Fruit fly (Drosophila melanogaster): ENCODE measurements around the gene CG13133.
A peak's percentile ranks its signal among the peaks of the same experiment; 100 is the strongest.

Gene CG13133

dm6 chr2L:10056705-10057104, 35.5 kb downstream of the CG13133 start, which contains the start of gene Pen (continued):
- TF ChIP-seq CG13296 (GFP tag; optimal IDR thresholded peaks at IDR 0.05) (no peak), CG14710 (tag; optimal IDR thresholded peaks at IDR 0.05) (peak; percentile 37), sr (GFP tag; IDR thresholded peaks at IDR 0.05) (no peak), HLH4C (GFP tag; IDR thresholded peaks at IDR 0.05; ENCODE audit: partially characterized antibody) (peak; percentile 53), CG12659 (GFP tag; optimal IDR thresholded peaks at IDR 0.05) (peak; percentile 9), CG33213 (GFP tag; optimal IDR thresholded peaks at IDR 0.05) (no peak), CG10321 (GFP tag; IDR thresholded peaks at IDR 0.05) (no peak), CG1233 (GFP tag; optimal IDR thresholded peaks at IDR 0.05) (no peak), D19A (tag; optimal IDR thresholded peaks at IDR 0.05) (no peak), CG3847 (GFP tag; IDR thresholded peaks at IDR 0.05) (no peak), HLHmδ (GFP tag; optimal IDR thresholded peaks at IDR 0.05) (no peak), CG17912 (GFP tag; optimal IDR thresholded peaks at IDR 0.05) (no peak), vnd (GFP tag; IDR thresholded peaks at IDR 0.05; ENCODE audit: partially characterized antibody) (peak; percentile 47; the same call in 2 of the 3 replicates), CoRest (tag; optimal IDR thresholded peaks at IDR 0.05) (peak; percentile 2), nerfin-2 (GFP tag; IDR thresholded peaks at IDR 0.05; ENCODE audit: partially characterized antibody) (peak; percentile 46; the same call in 1 of the 2 replicates), CG3726 (GFP tag; IDR thresholded peaks at IDR 0.05) (no peak), sens (GFP tag) (no peak), Dp (GFP tag; optimal IDR thresholded peaks at IDR 0.05) (peak; percentile 79), Fer1 (GFP tag; optimal IDR thresholded peaks at IDR 0.05) (no peak), CG16779 (GFP tag; IDR thresholded peaks at IDR 0.05) (no peak), cwo (GFP tag; optimal IDR thresholded peaks at IDR 0.05) (no peak), BEAF-32 (GFP tag; optimal IDR thresholded peaks at IDR 0.05) (peak; percentile 85), CG14860 (GFP tag; IDR thresholded peaks at IDR 0.05; ENCODE audit: partially characterized antibody) (peak; percentile 31; the same call in 2 of the 3 replicates), CG10267 (tag; optimal IDR thresholded peaks at IDR 0.05) (peak; percentile 24), ken (GFP tag; IDR thresholded peaks at IDR 0.05) (no peak), CG2116 (GFP tag; optimal IDR thresholded peaks at IDR 0.05) (peak; percentile 52), Bgb (GFP tag; IDR thresholded peaks at IDR 0.05; ENCODE audit: partially characterized antibody) (peak; percentile 83), Sry-δ (GFP tag; optimal IDR thresholded peaks at IDR 0.05) (peak; percentile 81), CG43689 (GFP tag; IDR thresholded peaks at IDR 0.05) (no peak), tio (GFP tag; optimal IDR thresholded peaks at IDR 0.05) (no peak), chinmo (GFP tag; IDR thresholded peaks at IDR 0.05; ENCODE audit: partially characterized antibody) (0 out of 4 replicates have a peak, but pooled peaks have one; percentile 13), pzg (GFP tag; optimal IDR thresholded peaks at IDR 0.05) (peak; percentile 74), Taf1 (GFP tag; IDR thresholded peaks at IDR 0.05) (no peak), CG42726 (GFP tag; IDR thresholded peaks at IDR 0.05; ENCODE audit: partially characterized antibody) (0 out of 2 replicates have a peak, but pooled peaks have one; percentile 57), Hey (tag; optimal IDR thresholded peaks at IDR 0.05) (no peak), Opbp (GFP tag; IDR thresholded peaks at IDR 0.05; ENCODE audit: partially characterized antibody) (peak; percentile 74), CG7556 (GFP tag; optimal IDR thresholded peaks at IDR 0.05) (no peak), CG1602 (GFP tag; optimal IDR thresholded peaks at IDR 0.05) (no peak), CG17802 (tag; optimal IDR thresholded peaks at IDR 0.05) (no peak), Aef1 (GFP tag; IDR thresholded peaks at IDR 0.05) (no peak), CG2678 (tag; optimal IDR thresholded peaks at IDR 0.05) (no peak), az2 (GFP tag; optimal IDR thresholded peaks at IDR 0.05) (no peak), CG9609 (GFP tag; optimal IDR thresholded peaks at IDR 0.05) (no peak), CG1792 (GFP tag; optimal IDR thresholded peaks at IDR 0.05) (no peak), Doc3 (GFP tag; IDR thresholded peaks at IDR 0.05; ENCODE audit: partially characterized antibody) (peak; percentile 35; the same call in 1 of the 3 replicates), repo (GFP tag; optimal IDR thresholded peaks at IDR 0.05) (no peak), lbe (GFP tag; optimal IDR thresholded peaks at IDR 0.05) (no peak), CG30403 (GFP tag; optimal IDR thresholded peaks at IDR 0.05) (no peak), bbx (GFP tag; IDR thresholded peaks at IDR 0.05; ENCODE audit: partially characterized antibody) (peak; percentile 73)
